Fruit fly (Drosophila melanogaster) whole organism, embryonic: ENCODE data around the gene Rpt4.

Source experiments
- B-H1 ChIP-seq: fragments of 200-800 bp; sonication (Bioruptor generic); IDR thresholded peaks from 3 replicates; pipeline ENCODE4 v1.3.6; 2022; ENCODE audit warnings: missing biosample characterization, missing genetic modification characterization
- B-H2 ChIP-seq: fragments of 200-800 bp; sonication (Bioruptor generic); optimal IDR thresholded peaks from 2 replicates; lab custom pipeline; 2018; ENCODE audit warnings: missing biosample characterization, mild to moderate bottlenecking, missing genetic modification characterization
- CG10321 ChIP-seq: fragments of 200-800 bp; sonication (Bioruptor generic); IDR thresholded peaks from 2 replicates; pipeline ENCODE4 v1.3.6; 2022; ENCODE audit warnings: missing biosample characterization, missing genetic modification characterization
- CG10654 ChIP-seq: fragments of 200-800 bp; sonication (Bioruptor generic); optimal IDR thresholded peaks from 2 replicates; lab custom pipeline; 2016; ENCODE audit warnings: missing biosample characterization, missing genetic modification characterization
- CG14014 ChIP-seq: fragments of 200-800 bp; sonication (Bioruptor generic); IDR thresholded peaks from 2 replicates; pipeline ENCODE4 v1.3.6; 2022; ENCODE audit warnings: missing biosample characterization, missing genetic modification characterization
- CG2116 ChIP-seq: fragments of 200-800 bp; sonication (Bioruptor generic); optimal IDR thresholded peaks from 3 replicates; lab custom pipeline; 2018; ENCODE audit warnings: missing biosample characterization, mild to moderate bottlenecking, missing genetic modification characterization
- CG2199 ChIP-seq: fragments of 200-800 bp; sonication (Bioruptor generic); IDR thresholded peaks from 3 replicates; pipeline ENCODE4 v1.3.6; 2022; ENCODE audit warnings: missing biosample characterization, missing genetic modification characterization
- CG30431 ChIP-seq: fragments of 200-800 bp; sonication (Bioruptor generic); optimal IDR thresholded peaks from 2 replicates; lab custom pipeline; 2017; ENCODE audit warnings: missing biosample characterization, missing genetic modification characterization
- CG3163 ChIP-seq: fragments of 200-800 bp; sonication (Bioruptor generic); optimal IDR thresholded peaks from 3 replicates; lab custom pipeline; 2016; ENCODE audit warnings: missing biosample characterization, missing genetic modification characterization
- CG3838 ChIP-seq: fragments of 200-800 bp; sonication (Bioruptor generic); optimal IDR thresholded peaks from 3 replicates; lab custom pipeline; 2016; ENCODE audit warnings: missing biosample characterization, missing genetic modification characterization
- CG4282 ChIP-seq: fragments of 200-800 bp; sonication (Bioruptor generic); optimal IDR thresholded peaks from 2 replicates; lab custom pipeline; 2016; ENCODE audit warnings: missing biosample characterization, missing genetic modification characterization
- CG43689 ChIP-seq: fragments of 200-800 bp; sonication (Bioruptor generic); IDR thresholded peaks from 2 replicates; pipeline ENCODE4 v1.3.6; 2022; ENCODE audit warnings: missing biosample characterization, missing genetic modification characterization
- CG4707 ChIP-seq: fragments of 200-800 bp; sonication (Bioruptor generic); optimal IDR thresholded peaks from 2 replicates; lab custom pipeline; 2018; ENCODE audit warnings: missing biosample characterization, mild to moderate bottlenecking, missing genetic modification characterization, moderate library complexity
- CG4820 ChIP-seq: fragments of 200-800 bp; sonication (Bioruptor generic); optimal IDR thresholded peaks from 3 replicates; lab custom pipeline; 2016; ENCODE audit warnings: missing biosample characterization, missing genetic modification characterization
- CG5180 ChIP-seq: fragments of 200-800 bp; sonication (Bioruptor generic); optimal IDR thresholded peaks from 3 replicates; lab custom pipeline; 2017; ENCODE audit warnings: missing biosample characterization, missing genetic modification characterization, mild to moderate bottlenecking, moderate library complexity, missing genetic modification reagents
- CG5245 ChIP-seq: fragments of 200-800 bp; sonication (Bioruptor generic); optimal IDR thresholded peaks from 3 replicates; lab custom pipeline; 2016; ENCODE audit warnings: missing biosample characterization, missing genetic modification characterization
- CG6791 ChIP-seq: fragments of 200-800 bp; sonication (Bioruptor generic); IDR thresholded peaks from 3 replicates; pipeline ENCODE4 v1.3.6; 2022; ENCODE audit warnings: missing biosample characterization, missing genetic modification characterization; ENCODE audit not compliant: partially characterized antibody
- CG7839 ChIP-seq: fragments of 200-800 bp; sonication (Bioruptor generic); optimal IDR thresholded peaks from 3 replicates; lab custom pipeline; 2018; ENCODE audit warnings: missing biosample characterization, mild to moderate bottlenecking, missing genetic modification characterization, moderate library complexity
- CG8290 ChIP-seq, 3 experiments: fragments of 200-800 bp; sonication (Bioruptor generic); optimal IDR thresholded peaks; 2 replicates each; lab custom pipeline; 2016 to 2019; ENCODE audit warnings: missing biosample characterization in 3 of 3, missing genetic modification characterization in 3 of 3, mild to moderate bottlenecking in 2 of 3, moderate library complexity in 1 of 3
- CG8359 ChIP-seq: fragments of 200-800 bp; sonication (Bioruptor generic); optimal IDR thresholded peaks from 2 replicates; lab custom pipeline; 2017; ENCODE audit warnings: missing biosample characterization, mild to moderate bottlenecking, missing genetic modification characterization, borderline replicate concordance
- CG8388 ChIP-seq: fragments of 200-800 bp; sonication (Bioruptor generic); optimal IDR thresholded peaks from 2 replicates; lab custom pipeline; 2019; ENCODE audit warnings: missing biosample characterization, mild to moderate bottlenecking, missing genetic modification characterization, moderate library complexity
- CG8478 ChIP-seq: fragments of >200 bp; optimal IDR thresholded peaks from 2 replicates; lab custom pipeline; 2018
- CHES-1-like ChIP-seq: fragments of 200-800 bp; sonication (Bioruptor generic); optimal IDR thresholded peaks from 2 replicates; lab custom pipeline; 2016; ENCODE audit warnings: missing biosample characterization, missing genetic modification characterization
- CTCF ChIP-seq: fragments of 200-800 bp; sonication (Bioruptor generic); optimal IDR thresholded peaks from 2 replicates; lab custom pipeline; 2017; ENCODE audit warnings: missing biosample characterization, mild to moderate bottlenecking, missing genetic modification characterization, moderate library complexity
- Dad ChIP-seq: fragments of 200-800 bp; sonication (Bioruptor generic); optimal IDR thresholded peaks from 3 replicates; lab custom pipeline; 2016; ENCODE audit warnings: missing biosample characterization, missing genetic modification characterization
- Eip74EF ChIP-seq, 2 experiments: fragments of 200-800 bp in 1 of 2; fragments of >200 bp in 1 of 2; sonication (Bioruptor generic) in 1 of 2; optimal IDR thresholded peaks; 2 replicates each; lab custom pipeline; 2017 to 2019; ENCODE audit warnings: missing biosample characterization in 2 of 2, missing genetic modification characterization in 2 of 2, mild to moderate bottlenecking in 1 of 2, moderate library complexity in 1 of 2
- Gsc ChIP-seq: fragments of 200-800 bp; sonication (Bioruptor generic); IDR thresholded peaks from 2 replicates; pipeline ENCODE4 v1.3.6; 2022; ENCODE audit warnings: missing biosample characterization, missing genetic modification characterization
- HLH3B ChIP-seq: fragments of 200-800 bp; sonication (Bioruptor generic); IDR thresholded peaks from 2 replicates; pipeline ENCODE4 v1.3.6; 2022; ENCODE audit warnings: missing biosample characterization, missing genetic modification characterization
- HmgD ChIP-seq: fragments of 200-800 bp; sonication (Bioruptor generic); optimal IDR thresholded peaks from 3 replicates; lab custom pipeline; 2016; ENCODE audit warnings: missing biosample characterization, missing genetic modification characterization
- Hmx ChIP-seq: fragments of 200-800 bp; sonication (Bioruptor generic); optimal IDR thresholded peaks from 2 replicates; lab custom pipeline; 2016; ENCODE audit warnings: missing biosample characterization, missing genetic modification characterization
- Hr39 ChIP-seq: fragments of >200 bp; optimal IDR thresholded peaks from 2 replicates; lab custom pipeline; 2017
- Hr78 ChIP-seq, 2 experiments: fragments of 200-800 bp in 1 of 2; fragments of >200 bp in 1 of 2; sonication (Bioruptor generic) in 1 of 2; optimal IDR thresholded peaks; 2 replicates each; lab custom pipeline; 2017 to 2019; ENCODE audit warnings: missing biosample characterization in 2 of 2, missing genetic modification characterization in 2 of 2, mild to moderate bottlenecking in 1 of 2, moderate library complexity in 1 of 2
- MESR4 ChIP-seq: fragments of 200-800 bp; sonication (Bioruptor generic); optimal IDR thresholded peaks from 2 replicates; lab custom pipeline; 2018; ENCODE audit warnings: missing biosample characterization, mild to moderate bottlenecking, missing genetic modification characterization, moderate library complexity
- PHDP ChIP-seq: fragments of 200-800 bp; sonication (Bioruptor generic); optimal IDR thresholded peaks from 3 replicates; lab custom pipeline; 2018; ENCODE audit warnings: missing biosample characterization, mild to moderate bottlenecking, missing genetic modification characterization, moderate library complexity
- ap ChIP-seq: fragments of 200-800 bp; sonication (Bioruptor generic); IDR thresholded peaks from 2 replicates; pipeline ENCODE4 v1.3.6; 2022; ENCODE audit warnings: missing biosample characterization, missing genetic modification characterization
- az2 ChIP-seq: fragments of 200-800 bp; sonication (Bioruptor generic); optimal IDR thresholded peaks from 3 replicates; lab custom pipeline; 2016; ENCODE audit warnings: missing biosample characterization, missing genetic modification characterization
- caup ChIP-seq: fragments of 200-800 bp; sonication (Bioruptor generic); optimal IDR thresholded peaks from 3 replicates; lab custom pipeline; 2017; ENCODE audit warnings: missing biosample characterization, mild to moderate bottlenecking, missing genetic modification characterization, moderate library complexity; ENCODE audit not compliant: severe bottlenecking
- cg ChIP-seq: fragments of 200-800 bp; sonication (Bioruptor generic); optimal IDR thresholded peaks from 3 replicates; lab custom pipeline; 2019; ENCODE audit warnings: missing biosample characterization, mild to moderate bottlenecking, missing genetic modification characterization, moderate library complexity
- dmrt99B ChIP-seq: fragments of 200-800 bp; sonication (Bioruptor generic); optimal IDR thresholded peaks from 2 replicates; lab custom pipeline; 2018; ENCODE audit warnings: missing biosample characterization, mild to moderate bottlenecking, missing genetic modification characterization, moderate library complexity
- dpn ChIP-seq, 2 experiments: fragments of 200-800 bp; sonication (Bioruptor generic); optimal IDR thresholded peaks; 3 replicates each; lab custom pipeline; 2016; ENCODE audit warnings: missing biosample characterization in 2 of 2, missing genetic modification characterization in 2 of 2
- klu ChIP-seq: fragments of 200-800 bp; sonication (Bioruptor generic); IDR thresholded peaks from 2 replicates; pipeline ENCODE4 v1.3.6; 2022; ENCODE audit warnings: missing biosample characterization, missing genetic modification characterization
- mam ChIP-seq: fragments of 200-800 bp; sonication (Bioruptor generic); optimal IDR thresholded peaks from 3 replicates; lab custom pipeline; 2016; ENCODE audit warnings: missing biosample characterization, missing genetic modification characterization
- phol ChIP-seq: fragments of 200-800 bp; sonication (Bioruptor generic); optimal IDR thresholded peaks from 3 replicates; lab custom pipeline; 2018; ENCODE audit warnings: missing biosample characterization, mild to moderate bottlenecking, missing genetic modification characterization, moderate library complexity
- ro ChIP-seq: fragments of 200-800 bp; sonication (Bioruptor generic); IDR thresholded peaks from 2 replicates; pipeline ENCODE4 v1.3.6; 2022; ENCODE audit warnings: missing biosample characterization, missing genetic modification characterization
- scrt ChIP-seq: fragments of 200-800 bp; sonication (Bioruptor generic); optimal IDR thresholded peaks from 2 replicates; lab custom pipeline; 2018; ENCODE audit warnings: missing biosample characterization, mild to moderate bottlenecking, missing genetic modification characterization, moderate library complexity
- sd ChIP-seq: fragments of 200-800 bp; sonication (Bioruptor generic); optimal IDR thresholded peaks from 3 replicates; lab custom pipeline; 2018; ENCODE audit warnings: missing biosample characterization, mild to moderate bottlenecking, missing genetic modification characterization, moderate library complexity
- slbo ChIP-seq: fragments of 200-800 bp; sonication (Bioruptor generic); IDR thresholded peaks from 2 replicates; pipeline ENCODE4 v1.3.6; 2022; ENCODE audit warnings: missing biosample characterization, missing genetic modification characterization
- tgo ChIP-seq: fragments of 200-800 bp; sonication (Bioruptor generic); IDR thresholded peaks from 3 replicates; pipeline ENCODE4 v1.3.6; 2022; ENCODE audit warnings: missing biosample characterization, missing genetic modification characterization
- z ChIP-seq: fragments of 200-800 bp; sonication (Bioruptor generic); IDR thresholded peaks from 3 replicates; pipeline ENCODE4 v1.3.6; 2022; ENCODE audit warnings: missing biosample characterization, missing genetic modification characterization
- zen2 ChIP-seq: fragments of 200-800 bp; sonication (Bioruptor generic); IDR thresholded peaks from 3 replicates; pipeline ENCODE4 v1.3.6; 2022; ENCODE audit warnings: missing biosample characterization, missing genetic modification characterization; ENCODE audit not compliant: partially characterized antibody

Gene Rpt4

DNA sequence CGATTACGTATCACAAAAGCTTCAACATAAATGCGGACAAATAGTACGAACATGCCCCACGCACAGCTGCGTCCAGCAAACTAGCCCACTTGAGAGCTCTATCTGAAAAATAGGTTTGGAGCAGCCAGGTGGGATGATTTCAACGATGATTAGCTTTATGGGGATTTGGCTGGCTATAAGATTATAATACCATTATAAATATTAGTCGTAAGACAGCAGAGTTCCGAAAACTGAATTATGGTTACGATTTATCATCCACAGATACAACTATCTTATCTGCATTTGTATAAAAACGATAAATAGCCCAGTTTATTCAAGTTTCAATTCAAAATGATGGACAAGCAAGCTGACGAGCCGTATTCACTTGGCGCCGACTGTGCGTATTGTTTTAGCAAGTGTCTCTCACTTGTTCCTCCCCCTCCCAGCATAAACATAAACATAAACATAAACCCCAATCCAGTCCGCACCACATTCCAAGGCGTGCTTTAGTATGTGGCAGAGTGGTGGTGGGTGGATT, 27.4 kb downstream of the Rpt4 start (continued):
- TF ChIP-seq CG2199 (GFP tag; lab: Robert Waterston, UW) (no peak), CTCF (GFP tag; lab: Kevin White, UChicago) (peak; percentile 14), CG30431 (GFP tag; lab: Kevin White, UChicago) (peak; percentile 32), CG10321 (GFP tag; lab: Robert Waterston, UW) (no peak), CG8359 (peak; percentile 40), slbo (GFP tag; lab: Robert Waterston, UW) (peak; percentile 77), az2 (GFP tag; lab: Kevin White, UChicago) (peak; percentile 49), CG43689 (GFP tag; lab: Robert Waterston, UW) (0 out of 2 replicates have a peak, but pooled peaks have one; percentile 20), CG6791 (GFP tag; lab: Robert Waterston, UW) (no peak), CG4282 (GFP tag; lab: Kevin White, UChicago) (no peak), CG8388 (GFP tag; lab: Kevin White, UChicago) (peak; percentile 63), scrt (peak; percentile 80), Hr78 (GFP tag; optimal IDR thresholded peaks at IDR 0.05; lab: Kevin White, UChicago) (peak in 1 of 2 experiments; percentile 64), CG4820 (GFP tag; lab: Kevin White, UChicago) (peak; percentile 60), CG5180 (GFP tag; lab: Kevin White, UChicago) (peak; percentile 76), CG3163 (GFP tag; lab: Kevin White, UChicago) (no peak), ap (GFP tag; lab: Robert Waterston, UW) (0 out of 2 replicates have a peak, but pooled peaks have one; percentile 25), CG8478 (lab: Kevin White, UChicago) (no peak), Dad (GFP tag; lab: Kevin White, UChicago) (no peak), zen2 (no peak), HmgD (GFP tag; lab: Kevin White, UChicago) (no peak), tgo (GFP tag; lab: Robert Waterston, UW) (peak; percentile 58; the same call in 2 of the 3 replicates), Gsc (GFP tag; lab: Robert Waterston, UW) (no peak), CHES-1-like (GFP tag; lab: Kevin White, UChicago) (peak; percentile 13), CG7839 (tag; lab: Kevin White, UChicago) (peak; percentile 89), klu (GFP tag; lab: Robert Waterston, UW) (0 out of 2 replicates have a peak, but pooled peaks have one; percentile 49), CG3838 (GFP tag; lab: Kevin White, UChicago) (peak; percentile 33), CG5245 (GFP tag; lab: Kevin White, UChicago) (peak; percentile 38), z (GFP tag; lab: Robert Waterston, UW) (no peak), Hmx (GFP tag; lab: Kevin White, UChicago) (no peak), mam (GFP tag; lab: Kevin White, UChicago) (peak; percentile 60), Hr39 (lab: Kevin White, UChicago) (no peak), CG2116 (GFP tag; lab: Kevin White, UChicago) (peak; percentile 19), PHDP (tag; lab: Kevin White, UChicago) (peak; percentile 81), B-H2 (GFP tag; lab: Kevin White, UChicago) (peak; percentile 51), Eip74EF (GFP tag; optimal IDR thresholded peaks at IDR 0.05; lab: Kevin White, UChicago) (peak in 1 of 2 experiments; percentile 82), dpn (GFP tag; optimal IDR thresholded peaks at IDR 0.05; lab: Kevin White, UChicago) (peak; percentile 42 to 63), phol (peak; percentile 84), CG14014 (GFP tag; lab: Robert Waterston, UW) (peak; percentile 62), CG8290 (GFP tag; optimal IDR thresholded peaks at IDR 0.05; lab: Kevin White, UChicago) (no peak), CG8290 (tag; optimal IDR thresholded peaks at IDR 0.05; lab: Kevin White, UChicago) (peak in 1 of 2 experiments; percentile 64), caup (peak; percentile 82), ro (no peak), B-H1 (GFP tag; lab: Robert Waterston, UW) (peak; percentile 39; the same call in 1 of the 3 replicates), CG10654 (GFP tag; lab: Kevin White, UChicago) (peak; percentile 37), cg (no peak), CG4707 (no peak), MESR4 (GFP tag; lab: Kevin White, UChicago) (no peak), dmrt99B (tag; lab: Kevin White, UChicago) (peak; percentile 89), sd (tag; lab: Kevin White, UChicago) (peak; percentile 97), HLH3B (GFP tag; lab: Robert Waterston, UW) (peak; percentile 55)
